Fruit fly (Drosophila melanogaster) whole organism: ENCODE results near the gene DENR.

Experiments used
- CG8478 ChIP-seq: fragments of >200 bp; optimal IDR thresholded peaks from 2 replicates; lab custom pipeline; 2018; ENCODE audit warnings: inconsistent platforms
- Dll ChIP-seq: fragments of >200 bp; optimal IDR thresholded peaks from 2 replicates; lab custom pipeline; 2017
- EcR ChIP-seq, 2 experiments: fragments of >200 bp; optimal IDR thresholded peaks; 2 replicates each; lab custom pipeline; 2017; ENCODE audit warnings: missing biosample characterization in 2 of 2, missing genetic modification characterization in 2 of 2, missing genetic modification reagents in 2 of 2
- pan ChIP-seq: fragments of >200 bp; optimal IDR thresholded peaks from 2 replicates; lab custom pipeline; 2017
- psq ChIP-seq: fragments of >200 bp; optimal IDR thresholded peaks from 2 replicates; lab custom pipeline; 2017
- usp ChIP-seq: fragments of >200 bp; optimal IDR thresholded peaks from 2 replicates; lab custom pipeline; 2017; ENCODE audit warnings: missing biosample characterization, missing genetic modification characterization, mixed read lengths

DENR gene

dm6 chrX:16897087-16897486 is 10.7 kb upstream of the DENR start, which contains the start of gene CG33252:
CG33252 (minus strand) TSS chrX:16897187.
- no peak for TF ChIP-seq psq
- no peak for TF ChIP-seq pan (lab: Kevin White, UChicago)
- TF ChIP-seq EcR (GFP tag; optimal IDR thresholded peaks at IDR 0.05; lab: Kevin White, UChicago), result no peak
- no peak for TF ChIP-seq CG8478 (lab: Kevin White, UChicago)

- TF ChIP-seq pan (lab: Kevin White, UChicago) (no peak), Dll (lab: Kevin White, UChicago) (no peak), usp (no peak), CG8478 (lab: Kevin White, UChicago) (no peak), psq (no peak), EcR (GFP tag; optimal IDR thresholded peaks at IDR 0.05; lab: Kevin White, UChicago) (no peak)
Measured at dm6 chrX:16893034-16893433, 6.7 kb upstream of the DENR start.

DNA sequence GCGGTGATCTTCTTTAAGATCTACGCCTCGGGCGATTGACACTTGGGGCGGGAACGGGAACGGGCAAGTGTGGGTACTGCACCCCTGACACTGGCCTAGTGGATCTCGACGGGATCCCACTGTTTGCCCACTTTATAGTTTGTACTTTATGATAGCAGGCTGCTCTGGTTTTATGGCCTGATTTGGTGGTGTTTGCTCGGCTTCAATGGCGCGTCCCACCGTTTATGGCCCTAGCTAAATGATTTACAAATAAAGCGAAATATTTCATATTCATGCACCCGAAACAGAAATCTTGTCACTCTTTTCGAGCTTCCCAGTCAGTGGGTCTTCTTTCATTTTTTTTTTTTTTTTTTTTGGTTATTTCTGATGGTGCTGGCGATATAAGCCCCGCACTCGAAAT is 4.2 kb upstream of the DENR start:
- TF ChIP-seq EcR (GFP tag; optimal IDR thresholded peaks at IDR 0.05; lab: Kevin White, UChicago), result no peak
- TF ChIP-seq psq, result no peak
- TF ChIP-seq Dll (lab: Kevin White, UChicago), result no peak
- no peak for TF ChIP-seq pan (lab: Kevin White, UChicago)
- TF ChIP-seq CG8478 (lab: Kevin White, UChicago), result no peak
- TF ChIP-seq usp, result no peak

DNA sequence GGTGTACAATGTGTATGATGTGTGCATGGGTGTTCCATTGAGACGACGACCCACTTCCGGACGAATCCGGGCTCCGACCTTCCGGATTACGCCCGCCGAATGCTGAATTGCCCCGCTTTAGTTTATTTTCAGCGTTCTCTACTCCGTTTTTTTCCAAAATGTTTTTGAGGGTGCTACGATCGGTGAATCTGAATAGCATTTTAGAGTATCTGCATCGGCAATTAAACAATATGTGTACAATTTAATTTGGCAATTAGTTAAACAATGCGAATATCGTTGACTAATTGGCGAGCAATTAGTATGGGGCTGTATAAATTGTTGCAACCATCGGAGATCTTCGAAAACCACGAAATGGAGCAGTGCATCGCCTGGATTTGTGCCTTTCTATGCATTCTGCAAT is 3.1 kb upstream of the DENR start, which contains the start of gene CG13002:
TSS of gene CG13002 (plus strand) at position 301 of the 400 bp plus-strand sequence.
- TF ChIP-seq EcR (GFP tag; optimal IDR thresholded peaks at IDR 0.05; lab: Kevin White, UChicago), result no peak
- TF ChIP-seq pan (lab: Kevin White, UChicago), result no peak
- TF ChIP-seq usp, result no peak
- no peak for TF ChIP-seq psq

DNA sequence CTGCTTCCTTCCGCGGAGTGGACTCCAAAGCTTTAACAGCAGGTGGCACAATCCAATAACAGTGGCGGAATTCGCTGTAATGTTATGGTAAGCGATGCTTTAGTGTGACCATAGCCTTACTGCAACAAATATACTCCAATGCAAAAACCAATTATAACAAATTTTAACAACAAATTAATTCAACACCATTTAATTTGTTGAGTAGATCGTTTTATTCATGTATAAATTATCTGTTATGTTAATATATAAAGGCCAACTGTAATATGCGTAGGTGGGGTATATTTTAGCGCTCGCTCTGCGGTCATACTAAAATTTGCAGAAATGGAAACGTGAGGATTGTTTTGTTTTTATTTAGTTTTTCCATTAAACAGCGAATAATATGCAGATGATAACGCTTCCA is 2.1 kb downstream of the DENR start, which contains the start of the genes Nprl2 and Polr3I:
TSS of gene Nprl2 (minus strand) at position 86 of the 400 bp plus-strand sequence.
TSS of gene Polr3I (plus strand) at position 302 of the 400 bp plus-strand sequence.
- TF ChIP-seq psq (no peak), EcR (GFP tag; optimal IDR thresholded peaks at IDR 0.05; lab: Kevin White, UChicago) (no peak), CG8478 (lab: Kevin White, UChicago) (no peak), usp (no peak), Dll (lab: Kevin White, UChicago) (no peak), pan (lab: Kevin White, UChicago) (no peak)

- no peak for TF ChIP-seq Dll (lab: Kevin White, UChicago)
- no peak for TF ChIP-seq EcR (GFP tag; optimal IDR thresholded peaks at IDR 0.05; lab: Kevin White, UChicago)
- no peak for TF ChIP-seq pan (lab: Kevin White, UChicago)
- no peak for TF ChIP-seq psq
- TF ChIP-seq CG8478 (lab: Kevin White, UChicago), result no peak
- TF ChIP-seq usp, result no peak
Measured at dm6 chrX:16881015-16881414, 5.3 kb downstream of the DENR start, which contains the start of gene CG4872. CG4872 (plus strand) TSS chrX:16881347.

- TF ChIP-seq psq (no peak), usp (no peak), Dll (lab: Kevin White, UChicago) (no peak), pan (lab: Kevin White, UChicago) (no peak), EcR (GFP tag; optimal IDR thresholded peaks at IDR 0.05; lab: Kevin White, UChicago) (no peak), CG8478 (lab: Kevin White, UChicago) (no peak)
Measured at dm6 chrX:16880013-16880412, 6.3 kb downstream of the DENR start.

DNA sequence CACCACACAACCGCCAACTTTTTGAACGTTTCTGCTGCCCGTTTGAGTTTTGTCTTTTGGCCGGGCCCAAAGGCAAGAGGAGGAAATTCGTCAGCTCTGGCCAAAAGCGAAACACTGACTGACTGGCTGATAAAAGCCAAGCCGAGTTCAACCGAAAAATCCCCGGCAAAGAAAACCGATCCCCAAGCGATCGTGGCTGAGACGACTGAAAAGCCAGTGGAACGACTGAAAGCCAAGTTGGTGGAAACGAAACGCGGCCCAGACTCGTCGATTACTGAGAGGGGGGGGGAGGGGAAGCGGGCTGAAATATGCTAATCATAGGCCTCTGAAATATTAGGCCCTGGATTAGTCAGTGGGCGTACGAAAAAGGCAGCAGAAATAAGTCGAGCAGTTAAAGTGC is 9.9 kb downstream of the DENR start, which contains the start of gene CG13003:
TSS of gene CG13003 (minus strand) at position 120 of the 400 bp plus-strand sequence.
- no peak for TF ChIP-seq CG8478 (lab: Kevin White, UChicago)

dm6 chrX:16874671-16875070 is 11.7 kb downstream of the DENR start:
- TF ChIP-seq EcR (GFP tag; optimal IDR thresholded peaks at IDR 0.05; lab: Kevin White, UChicago), result no peak
- TF ChIP-seq psq, result no peak
- TF ChIP-seq CG8478 (lab: Kevin White, UChicago), result no peak
- no peak for TF ChIP-seq usp
- TF ChIP-seq pan (lab: Kevin White, UChicago), result no peak
- TF ChIP-seq Dll (lab: Kevin White, UChicago), result no peak

DNA sequence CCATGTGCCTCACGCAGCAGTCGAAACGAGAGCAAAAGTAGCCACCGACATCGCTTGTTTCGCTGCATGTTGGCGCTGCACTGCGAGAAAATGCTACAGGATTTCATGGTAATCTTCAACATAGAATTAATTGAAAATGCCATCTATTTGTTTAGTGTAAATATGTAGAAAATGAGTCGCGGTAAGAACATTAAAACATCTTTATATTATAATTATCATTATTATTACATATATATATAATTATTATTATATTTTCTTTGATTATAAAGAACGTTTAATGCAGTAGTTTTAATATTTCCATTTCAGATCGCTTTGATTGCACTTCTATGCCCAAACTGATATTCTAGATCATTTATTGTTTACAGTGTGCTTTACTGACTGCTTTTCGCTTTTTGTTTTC is 13.3 kb downstream of the DENR start:
- no peak for TF ChIP-seq pan (lab: Kevin White, UChicago)
- TF ChIP-seq CG8478 (lab: Kevin White, UChicago), result no peak
- no peak for TF ChIP-seq Dll (lab: Kevin White, UChicago)
- TF ChIP-seq usp, result no peak

DNA sequence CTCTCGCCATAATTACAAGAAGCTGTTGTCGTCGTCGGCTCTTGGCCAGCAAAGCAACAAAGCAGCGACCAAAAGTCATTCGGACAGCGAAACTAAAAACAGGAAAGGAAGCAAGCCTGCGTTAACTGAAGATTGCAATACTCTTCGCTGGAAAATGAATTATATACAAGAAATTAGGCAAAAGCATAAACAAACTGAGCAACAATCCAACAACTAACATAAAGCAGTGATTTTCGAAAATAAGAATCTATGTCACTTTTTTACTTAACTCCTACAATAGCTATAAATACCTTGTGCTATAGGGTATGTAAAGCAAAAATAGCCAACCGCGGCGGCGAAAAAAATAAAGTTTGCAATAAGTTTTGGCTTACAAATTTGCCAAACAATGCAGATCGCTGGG is 14.6 kb downstream of the DENR start:
- TF ChIP-seq CG8478 (lab: Kevin White, UChicago) (no peak), pan (lab: Kevin White, UChicago) (no peak), Dll (lab: Kevin White, UChicago) (no peak), EcR (GFP tag; optimal IDR thresholded peaks at IDR 0.05; lab: Kevin White, UChicago) (no peak), usp (no peak), psq (no peak)

DNA sequence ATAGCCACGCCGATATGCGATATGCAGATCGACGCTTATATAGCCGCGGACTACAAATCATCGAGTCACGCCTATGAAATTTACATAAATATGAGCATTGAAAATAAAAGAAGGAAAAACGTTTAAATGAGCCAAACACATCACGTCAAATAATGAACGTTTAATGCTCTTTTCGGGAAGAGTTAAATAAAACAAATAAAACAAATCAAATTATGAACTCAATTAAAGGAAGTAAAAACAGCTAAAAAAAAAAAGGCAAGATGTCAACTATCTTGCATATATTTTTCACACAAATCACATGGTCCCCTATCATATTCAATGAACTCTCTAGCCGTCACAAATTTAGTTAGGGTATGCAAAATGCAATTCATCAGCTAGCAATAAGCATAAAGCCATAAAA is 18.7 kb downstream of the DENR start:
- TF ChIP-seq psq (no peak), Dll (lab: Kevin White, UChicago) (no peak), pan (lab: Kevin White, UChicago) (no peak), CG8478 (lab: Kevin White, UChicago) (no peak), EcR (GFP tag; optimal IDR thresholded peaks at IDR 0.05; lab: Kevin White, UChicago) (no peak), usp (no peak)

dm6 chrX:16859732-16860131 is 26.6 kb downstream of the DENR start:
- TF ChIP-seq Dll (lab: Kevin White, UChicago) (no peak), CG8478 (lab: Kevin White, UChicago) (no peak), psq (no peak), EcR (GFP tag; optimal IDR thresholded peaks at IDR 0.05; lab: Kevin White, UChicago) (no peak), pan (lab: Kevin White, UChicago) (no peak), usp (no peak)
